Worm (Caenorhabditis elegans) whole organism, early embryonic: ENCODE results near the gene uroc-1.

Experiments used
- ama-1 ChIP-seq: fragments of 150-350 bp; optimal IDR thresholded peaks from 2 replicates; lab custom pipeline; 2014
- ceh-13 ChIP-seq: fragments of 200-800 bp; sonication (Bioruptor generic); optimal IDR thresholded peaks from 2 replicates; lab custom pipeline; 2018; ENCODE audit warnings: mild to moderate bottlenecking, missing genetic modification characterization, missing compliant biosample characterization
- ets-7 ChIP-seq: sonication (generic microtip); optimal IDR thresholded peaks from 2 replicates; lab custom pipeline; 2016; ENCODE audit warnings: missing genotype, missing genetic modification characterization, missing compliant biosample characterization
- scrt-1 ChIP-seq: fragments of 200-800 bp; sonication (Bioruptor generic); IDR thresholded peaks from 2 replicates; pipeline ENCODE4 v1.3.6; 2022; ENCODE audit warnings: missing genetic modification characterization, missing compliant biosample characterization
- tbx-11 ChIP-seq: fragments of 200-800 bp; sonication (Bioruptor generic); IDR thresholded peaks from 2 replicates; pipeline ENCODE4 v1.3.6; 2022; ENCODE audit warnings: missing genetic modification characterization, missing compliant biosample characterization

DNA sequence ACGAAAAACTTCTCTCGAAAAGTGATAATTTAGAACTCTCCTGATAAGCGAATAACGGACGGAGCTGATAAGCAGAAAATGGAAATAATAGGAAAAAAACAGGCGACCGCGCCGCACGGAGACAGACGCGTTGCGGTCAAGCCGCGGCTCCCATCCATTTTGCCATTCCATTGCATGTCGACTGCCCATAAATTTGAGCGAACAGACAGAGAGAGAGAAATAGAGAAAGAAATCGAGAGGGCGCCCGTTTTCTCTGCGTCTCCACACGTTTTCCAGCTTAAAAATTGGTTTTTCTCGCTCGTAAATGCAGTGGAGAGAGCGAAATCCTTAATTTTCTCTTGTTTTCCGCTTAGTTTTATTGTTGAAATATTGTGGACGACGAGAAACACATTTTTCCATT lies 40.7 kb downstream of the uroc-1 start:
- TF ChIP-seq scrt-1 (GFP tag; lab: Robert Waterston, UW) = no peak
- TF ChIP-seq ama-1 (lab: Kevin White, UChicago) = no peak
- no peak for TF ChIP-seq ets-7
- no peak for TF ChIP-seq ceh-13 (GFP tag; lab: Kevin White, UChicago)
- no peak for TF ChIP-seq tbx-11 (GFP tag; lab: Robert Waterston, UW)
